Worm (Caenorhabditis elegans) whole organism, young adult: ENCODE measurements around the gene asp-18.

Experiments used
- Y95B8A.8 ChIP-seq: fragments of 200-800 bp; sonication (Bioruptor generic); IDR thresholded peaks from 2 replicates; pipeline ENCODE4 v1.3.6; 2022; ENCODE audit warnings: missing genetic modification reagents, missing genetic modification characterization, missing compliant biosample characterization
- ama-1 ChIP-seq, 3 experiments: fragments of 150-350 bp in 1 of 3; sonication (generic microtip) in 2 of 3; optimal IDR thresholded peaks; 2 replicates each; lab custom pipeline; 2014 to 2018; ENCODE audit warnings: missing biosample characterization in 2 of 3, missing genetic modification characterization in 2 of 3, missing genetic modification reagents in 2 of 3
- cebp-1 ChIP-seq, 2 experiments: fragments of 200-800 bp in 1 of 2; sonication (Bioruptor generic) in 1 of 2; sonication (generic microtip) in 1 of 2; IDR thresholded peaks in 1 of 2; optimal IDR thresholded peaks in 1 of 2; 2 replicates each; pipeline versions ENCODE4 v1.3.6 to Lab custom; 2017 to 2022; ENCODE audit warnings: missing compliant biosample characterization in 2 of 2, missing genetic modification characterization in 2 of 2, mild to moderate bottlenecking in 1 of 2, missing genetic modification reagents in 1 of 2, moderate library complexity in 1 of 2
- hlh-26 ChIP-seq: fragments of 200-800 bp; sonication (Bioruptor generic); conservative IDR thresholded peaks from 2 replicates; pipeline ENCODE4 v1.3.6; 2022; ENCODE audit warnings: missing genetic modification reagents, missing genetic modification characterization, missing compliant biosample characterization
- mxl-1 ChIP-seq: sonication (generic microtip); optimal IDR thresholded peaks from 2 replicates; lab custom pipeline; 2016; ENCODE audit warnings: missing genetic modification characterization, missing compliant biosample characterization
- pha-4 ChIP-seq: fragments of 150-350 bp; sonication (generic microtip); optimal IDR thresholded peaks from 2 replicates; lab custom pipeline; 2014; ENCODE audit warnings: missing biosample characterization, missing genetic modification reagents, missing genetic modification characterization
- tlf-1 ChIP-seq: fragments of 200-800 bp; sonication (Bioruptor generic); optimal IDR thresholded peaks from 2 replicates; lab custom pipeline; 2018; ENCODE audit warnings: mild to moderate bottlenecking, missing genetic modification characterization, missing compliant biosample characterization
- unc-62 ChIP-seq: fragments of 150-350 bp; optimal IDR thresholded peaks from 2 replicates; lab custom pipeline; 2014; ENCODE audit warnings: missing biosample characterization, missing genetic modification reagents, missing genetic modification characterization

- no peak for TF ChIP-seq ama-1 (optimal IDR thresholded peaks at IDR 0.05; lab: Kevin White, UChicago)
- TF ChIP-seq ama-1 (GFP tag; optimal IDR thresholded peaks at IDR 0.05; lab: Kevin White, UChicago) = no peak
- no peak for TF ChIP-seq cebp-1 (GFP tag; IDR thresholded peaks at IDR 0.05; lab: Robert Waterston, UW)
- TF ChIP-seq cebp-1 (tag; optimal IDR thresholded peaks at IDR 0.05; lab: Kevin White, UChicago) = no peak
- TF ChIP-seq pha-4 (tag; lab: Kevin White, UChicago) = no peak
- TF ChIP-seq tlf-1 (GFP tag; lab: Kevin White, UChicago) = no peak
- no peak for TF ChIP-seq unc-62 (GFP tag; lab: Kevin White, UChicago)
- no peak for TF ChIP-seq hlh-26 (GFP tag; lab: Robert Waterston, UW)
- no peak for TF ChIP-seq mxl-1 (tag; lab: Kevin White, UChicago)
- no peak for TF ChIP-seq Y95B8A.8 (GFP tag; lab: Robert Waterston, UW)
Measured at ce11 chrV:18731579-18732041, at the start of gene asp-18, which contains the start of gene scl-19.
